Worm (Caenorhabditis elegans) whole organism, L4 larva: ENCODE results near the gene T22C8.3.

Source experiments
- fos-1 ChIP-seq: fragments of 150-350 bp; optimal IDR thresholded peaks from 2 replicates; lab custom pipeline; 2014; ENCODE audit warnings: missing biosample characterization, missing genetic modification characterization
- nhr-237 ChIP-seq: sonication (generic microtip); optimal IDR thresholded peaks from 2 replicates; lab custom pipeline; 2017; ENCODE audit warnings: missing biosample characterization, missing genetic modification characterization
- skn-1 ChIP-seq: fragments of 150-350 bp; optimal IDR thresholded peaks from 2 replicates; lab custom pipeline; 2014; ENCODE audit warnings: missing biosample characterization, missing genetic modification characterization

- no peak for TF ChIP-seq skn-1 (tag; lab: Kevin White, UChicago)
- TF ChIP-seq nhr-237 (tag; lab: Kevin White, UChicago), result no peak
- no peak for TF ChIP-seq fos-1 (tag; lab: Kevin White, UChicago)
These were observed 47.1 kb upstream of the T22C8.3 start for ce11 chrII:8668871-8669270.
